Worm (Caenorhabditis elegans) whole organism, L3 larva: ENCODE measurements around the gene F19B10.3.

Experiments used
- nhr-237 ChIP-seq: fragments of 150-350 bp; optimal IDR thresholded peaks from 2 replicates; lab custom pipeline; 2014; ENCODE audit warnings: missing biosample characterization, missing genetic modification characterization
- nhr-76 ChIP-seq: fragments of 150-350 bp; sonication (generic microtip); optimal IDR thresholded peaks from 5 replicates; lab custom pipeline; 2014; ENCODE audit warnings: missing biosample characterization, missing genetic modification characterization
- nhr-77 ChIP-seq: fragments of 150-350 bp; optimal IDR thresholded peaks from 2 replicates; lab custom pipeline; 2014; ENCODE audit warnings: missing biosample characterization, missing genetic modification characterization

DNA sequence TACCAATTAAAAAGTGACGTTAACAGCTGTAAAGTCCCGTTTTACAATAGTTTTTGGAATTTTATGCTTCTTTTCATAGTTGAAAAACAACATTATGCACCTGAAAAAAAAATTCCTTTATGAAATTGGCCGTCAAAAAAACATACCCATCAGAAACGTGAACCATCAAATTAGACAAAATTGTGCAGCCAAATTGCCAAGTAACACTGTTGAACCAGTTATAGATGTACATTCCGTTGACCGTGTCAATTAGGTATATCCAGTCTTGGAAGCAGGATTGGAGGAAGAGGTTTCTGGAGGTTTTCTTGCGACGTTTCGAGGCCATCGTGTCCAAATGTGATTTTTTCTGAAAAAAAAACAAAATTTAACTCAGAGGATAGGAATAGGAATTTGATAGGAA is 4.7 kb downstream of the F19B10.3 start, which contains the start of gene srx-97:
- TF ChIP-seq nhr-77 (tag; lab: Kevin White, UChicago) (no peak), nhr-76 (tag; lab: Kevin White, UChicago) (no peak), nhr-237 (tag; lab: Kevin White, UChicago) (no peak)
